Worm (Caenorhabditis elegans) whole organism, young adult: ENCODE measurements around the gene str-155.

ENCODE experiments used
- B0336.3 ChIP-seq: fragments of 200-800 bp; sonication (Bioruptor generic); IDR thresholded peaks from 2 replicates; pipeline ENCODE4 v1.3.6; 2022; ENCODE audit warnings: missing genetic modification characterization, missing compliant biosample characterization
- F10E7.11 ChIP-seq: sonication (generic microtip); optimal IDR thresholded peaks from 2 replicates; lab custom pipeline; 2017; ENCODE audit warnings: mild to moderate bottlenecking, missing genetic modification characterization, moderate library complexity, missing compliant biosample characterization
- F22D6.2 ChIP-seq: sonication (generic microtip); optimal IDR thresholded peaks from 2 replicates; lab custom pipeline; 2016; ENCODE audit warnings: mild to moderate bottlenecking, missing genetic modification characterization, missing compliant biosample characterization
- F55B11.4 ChIP-seq: sonication (generic microtip); optimal IDR thresholded peaks from 2 replicates; lab custom pipeline; 2016; ENCODE audit warnings: missing compliant biosample characterization, missing genetic modification characterization, borderline replicate concordance; ENCODE audit not compliant: insufficient read depth
- Y56A3A.18 ChIP-seq: fragments of 200-800 bp; sonication (Bioruptor generic); IDR thresholded peaks from 2 replicates; pipeline ENCODE4 v1.3.6; 2022; ENCODE audit warnings: missing genetic modification reagents, missing genetic modification characterization, missing compliant biosample characterization
- Y95B8A.8 ChIP-seq: fragments of 200-800 bp; sonication (Bioruptor generic); IDR thresholded peaks from 2 replicates; pipeline ENCODE4 v1.3.6; 2022; ENCODE audit warnings: missing genetic modification reagents, missing genetic modification characterization, missing compliant biosample characterization
- ZK185.1 ChIP-seq: sonication (generic microtip); optimal IDR thresholded peaks from 2 replicates; lab custom pipeline; 2016; ENCODE audit warnings: mild to moderate bottlenecking, missing genetic modification characterization, missing compliant biosample characterization; ENCODE audit not compliant: poor library complexity, severe bottlenecking
- atf-7 ChIP-seq: sonication (generic microtip); optimal IDR thresholded peaks from 2 replicates; lab custom pipeline; 2017; ENCODE audit warnings: mild to moderate bottlenecking, missing genetic modification characterization, missing compliant biosample characterization
- attf-3 ChIP-seq: fragments of 200-800 bp; sonication (Bioruptor generic); conservative IDR thresholded peaks from 2 replicates; pipeline ENCODE4 v1.3.6; 2022; ENCODE audit warnings: missing genetic modification reagents, missing genetic modification characterization, missing compliant biosample characterization
- bed-2 ChIP-seq: fragments of 200-800 bp; sonication (Bioruptor generic); IDR thresholded peaks from 2 replicates; pipeline ENCODE4 v1.3.6; 2022; ENCODE audit warnings: missing genetic modification reagents, missing genetic modification characterization, missing compliant biosample characterization
- cebp-2 ChIP-seq: fragments of 200-800 bp; sonication (Bioruptor generic); IDR thresholded peaks from 2 replicates; pipeline ENCODE4 v1.3.6; 2022; ENCODE audit warnings: missing genetic modification characterization, missing compliant biosample characterization
- ceh-79 ChIP-seq: sonication (generic microtip); optimal IDR thresholded peaks from 2 replicates; lab custom pipeline; 2017; ENCODE audit warnings: mild to moderate bottlenecking, missing genetic modification characterization, missing compliant biosample characterization
- dpff-1 ChIP-seq: sonication (generic microtip); optimal IDR thresholded peaks from 2 replicates; lab custom pipeline; 2017; ENCODE audit warnings: mild to moderate bottlenecking, missing genetic modification characterization, missing compliant biosample characterization
- fkh-3 ChIP-seq: sonication (generic microtip); optimal IDR thresholded peaks from 2 replicates; lab custom pipeline; 2016; ENCODE audit warnings: mild to moderate bottlenecking, missing genetic modification characterization, missing compliant biosample characterization
- hlh-12 ChIP-seq: sonication (generic microtip); optimal IDR thresholded peaks from 2 replicates; lab custom pipeline; 2016; ENCODE audit warnings: missing genetic modification characterization, missing compliant biosample characterization
- hlh-26 ChIP-seq: fragments of 200-800 bp; sonication (Bioruptor generic); conservative IDR thresholded peaks from 2 replicates; pipeline ENCODE4 v1.3.6; 2022; ENCODE audit warnings: missing genetic modification reagents, missing genetic modification characterization, missing compliant biosample characterization
- hrde-1 ChIP-seq: sonication (generic microtip); optimal IDR thresholded peaks from 2 replicates; lab custom pipeline; 2016; ENCODE audit warnings: missing genetic modification characterization, mild to moderate bottlenecking, missing compliant biosample characterization, moderate library complexity, missing genotype, missing genetic modification reagents, borderline replicate concordance
- lag-1 ChIP-seq: fragments of 200-800 bp; sonication (Bioruptor generic); IDR thresholded peaks from 2 replicates; pipeline ENCODE4 v1.3.6; 2022; ENCODE audit warnings: missing genetic modification reagents, missing genetic modification characterization, missing compliant biosample characterization
- let-526 ChIP-seq: fragments of 200-800 bp; sonication (Bioruptor generic); IDR thresholded peaks from 2 replicates; pipeline ENCODE4 v1.3.6; 2022; ENCODE audit warnings: missing genetic modification reagents, missing genetic modification characterization, missing compliant biosample characterization
- lin-54 ChIP-seq: fragments of 200-800 bp; sonication (Bioruptor generic); optimal IDR thresholded peaks from 2 replicates; lab custom pipeline; 2018; ENCODE audit warnings: mild to moderate bottlenecking, missing genetic modification characterization, missing compliant biosample characterization
- lir-1 ChIP-seq: fragments of 200-800 bp; sonication (Bioruptor generic); conservative IDR thresholded peaks from 2 replicates; pipeline ENCODE4 v1.3.6; 2022; ENCODE audit warnings: missing genetic modification reagents, missing genetic modification characterization, missing compliant biosample characterization
- mcd-1 ChIP-seq: fragments of 200-800 bp; sonication (Bioruptor generic); IDR thresholded peaks from 2 replicates; pipeline ENCODE4 v1.3.6; 2022; ENCODE audit warnings: missing genetic modification reagents, missing genetic modification characterization, missing compliant biosample characterization
- mxl-1 ChIP-seq: sonication (generic microtip); optimal IDR thresholded peaks from 2 replicates; lab custom pipeline; 2016; ENCODE audit warnings: missing genetic modification characterization, missing compliant biosample characterization
- nfya-1 ChIP-seq: sonication (generic microtip); optimal IDR thresholded peaks from 2 replicates; lab custom pipeline; 2017; ENCODE audit warnings: antibody characterized with exemption, missing compliant biosample characterization, missing genetic modification characterization, borderline replicate concordance; ENCODE audit not compliant: insufficient read depth
- nfya-2 ChIP-seq: fragments of 200-800 bp; sonication (Bioruptor generic); IDR thresholded peaks from 2 replicates; pipeline ENCODE4 v1.3.6; 2022; ENCODE audit warnings: missing genetic modification reagents, missing genetic modification characterization, missing compliant biosample characterization
- nfyb-1 ChIP-seq: fragments of 200-800 bp; sonication (Bioruptor generic); IDR thresholded peaks from 2 replicates; pipeline ENCODE4 v1.3.6; 2022; ENCODE audit warnings: missing genetic modification reagents, missing genetic modification characterization, missing compliant biosample characterization
- nhr-179 ChIP-seq: sonication (generic microtip); optimal IDR thresholded peaks from 2 replicates; lab custom pipeline; 2016; ENCODE audit warnings: mild to moderate bottlenecking, missing genetic modification characterization, missing compliant biosample characterization
- pbrm-1 ChIP-seq: fragments of 200-800 bp; sonication (Bioruptor generic); IDR thresholded peaks from 2 replicates; pipeline ENCODE4 v1.3.6; 2022; ENCODE audit warnings: missing genetic modification reagents, missing genetic modification characterization, missing compliant biosample characterization
- rec-8 ChIP-seq, 2 experiments: sonication (generic microtip); optimal IDR thresholded peaks; 2 replicates each; lab custom pipeline; 2016; ENCODE audit warnings: mild to moderate bottlenecking in 2 of 2, missing genetic modification characterization in 2 of 2, missing genetic modification reagents in 2 of 2, missing genotype in 2 of 2, missing biosample characterization in 1 of 2, missing compliant biosample characterization in 1 of 2, moderate library complexity in 1 of 2
- sdz-38 ChIP-seq: sonication (generic microtip); optimal IDR thresholded peaks from 2 replicates; lab custom pipeline; 2016; ENCODE audit warnings: missing genotype, missing genetic modification characterization, missing compliant biosample characterization
- snpc-1.3 ChIP-seq: sonication (generic microtip); optimal IDR thresholded peaks from 2 replicates; lab custom pipeline; 2017; ENCODE audit warnings: missing genetic modification characterization, mild to moderate bottlenecking, missing compliant biosample characterization, antibody characterized with exemption, moderate library complexity, missing genotype, missing genetic modification reagents; ENCODE audit not compliant: insufficient read depth
- snpc-3.4 ChIP-seq: sonication (generic microtip); optimal IDR thresholded peaks from 2 replicates; lab custom pipeline; 2017; ENCODE audit warnings: missing genetic modification characterization, mild to moderate bottlenecking, missing compliant biosample characterization, antibody characterized with exemption, moderate library complexity, missing genotype, missing genetic modification reagents
- snpc-4 ChIP-seq, 5 experiments: fragments of 150-350 bp in 1 of 5; sonication (generic microtip) in 4 of 5; optimal IDR thresholded peaks; 2 replicates each; lab custom pipeline; 2014 to 2018; ENCODE audit warnings: missing genetic modification characterization in 5 of 5, missing biosample characterization in 3 of 5, antibody characterized with exemption in 2 of 5, mild to moderate bottlenecking in 2 of 5, missing compliant biosample characterization in 2 of 5, missing genotype in 2 of 5, moderate library complexity in 2 of 5, missing genetic modification reagents in 1 of 5
- sptf-2 ChIP-seq: fragments of 200-800 bp; sonication (Bioruptor generic); optimal IDR thresholded peaks from 2 replicates; lab custom pipeline; 2018; ENCODE audit warnings: mild to moderate bottlenecking, missing genetic modification characterization, missing compliant biosample characterization

The str-155 gene

DNA sequence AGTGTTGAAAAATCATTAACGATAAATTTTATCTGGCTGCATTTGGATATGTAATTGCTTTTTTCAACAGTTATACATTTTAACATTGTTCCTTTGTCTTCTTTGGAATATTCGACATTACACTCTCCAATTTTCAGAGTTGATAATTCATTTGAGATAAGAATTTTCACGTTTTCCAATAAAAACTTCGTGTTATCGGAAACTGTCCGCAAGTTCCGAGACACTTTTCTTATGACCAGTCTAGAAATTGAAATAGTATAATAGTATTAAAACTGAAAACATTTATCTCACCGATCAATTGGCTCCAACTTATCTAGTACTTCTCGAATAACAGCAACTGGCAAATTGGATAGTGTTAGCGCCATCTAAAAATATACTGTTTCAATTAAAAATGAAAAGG is 21.9 kb downstream of the str-155 start, which contains the start of gene fbxa-86:
fbxa-86 (minus strand) TSS at position 367 of the 400 bp plus-strand sequence.
- TF ChIP-seq nfya-1 (no peak), hlh-26 (GFP tag; lab: Robert Waterston, UW) (no peak), Y56A3A.18 (GFP tag; lab: Robert Waterston, UW) (no peak), mcd-1 (GFP tag; lab: Robert Waterston, UW) (no peak), attf-3 (GFP tag; lab: Robert Waterston, UW) (no peak), rec-8 (tag; optimal IDR thresholded peaks at IDR 0.05; lab: Kevin White, UChicago) (no peak), lag-1 (GFP tag; lab: Robert Waterston, UW) (no peak), lir-1 (GFP tag; lab: Robert Waterston, UW) (no peak), nfyb-1 (GFP tag; lab: Robert Waterston, UW) (no peak), dpff-1 (tag; lab: Kevin White, UChicago) (no peak), mxl-1 (no peak), B0336.3 (no peak), nfya-2 (GFP tag; lab: Robert Waterston, UW) (no peak), hrde-1 (no peak), sptf-2 (GFP tag; lab: Kevin White, UChicago) (no peak), bed-2 (GFP tag; lab: Robert Waterston, UW) (no peak), Y95B8A.8 (GFP tag; lab: Robert Waterston, UW) (no peak), fkh-3 (tag; lab: Kevin White, UChicago) (no peak), atf-7 (tag; lab: Kevin White, UChicago) (no peak), hlh-12 (tag; lab: Kevin White, UChicago) (no peak)

DNA sequence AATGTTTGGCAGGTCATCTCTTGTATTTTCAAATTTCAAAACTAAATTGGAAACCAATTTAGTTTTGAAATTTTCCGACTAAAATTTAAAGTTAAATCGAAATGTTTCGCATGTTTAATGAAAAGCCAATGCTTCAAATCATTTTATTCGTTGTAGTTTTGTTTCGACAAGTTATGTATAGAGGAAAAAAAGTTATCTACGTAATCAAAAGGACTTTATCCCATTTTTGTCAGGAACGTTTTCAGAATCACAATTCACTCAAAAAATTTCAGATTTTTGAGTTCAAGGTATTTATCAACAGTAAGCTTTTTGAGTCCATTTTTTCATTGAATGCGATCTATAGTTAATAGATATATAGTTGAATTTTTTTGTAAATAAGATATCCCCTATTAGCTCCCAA is 22.9 kb downstream of the str-155 start, which contains the start of gene str-168:
str-168 (plus strand) TSS at position 301 of the 400 bp plus-strand sequence.
- no peak for TF ChIP-seq snpc-1.3 (tag; lab: Kevin White, UChicago)
- no peak for TF ChIP-seq F22D6.2
- no peak for TF ChIP-seq snpc-3.4 (tag; lab: Kevin White, UChicago)
- no peak for TF ChIP-seq sdz-38 (tag; lab: Kevin White, UChicago)
- no peak for TF ChIP-seq snpc-4 (GFP tag; optimal IDR thresholded peaks at IDR 0.05; lab: Kevin White, UChicago)
- no peak for TF ChIP-seq snpc-4 (tag; optimal IDR thresholded peaks at IDR 0.05; lab: Kevin White, UChicago)
- TF ChIP-seq lin-54 (GFP tag; lab: Kevin White, UChicago) = no peak
- no peak for TF ChIP-seq let-526

DNA sequence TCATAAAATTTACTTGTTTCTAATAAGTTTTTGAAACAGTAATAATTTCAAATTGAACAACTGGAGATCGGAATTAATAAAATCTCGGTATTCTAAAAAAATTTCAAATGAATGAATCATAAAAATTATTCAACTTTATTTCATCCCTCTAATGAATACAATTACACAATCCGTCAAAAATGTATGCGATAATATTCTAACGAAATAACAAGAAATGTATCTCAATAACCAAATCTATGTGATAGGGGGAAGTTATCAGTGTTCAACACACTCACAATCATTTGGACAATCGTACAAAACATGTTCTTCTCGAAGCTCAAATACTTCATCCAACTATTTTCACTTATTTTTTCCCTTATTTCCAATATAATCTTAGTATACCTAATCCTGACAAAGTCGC is 25.9 kb downstream of the str-155 start, which contains the start of gene Y9C9A.5:
Y9C9A.5 (plus strand) TSS at position 301 of the 400 bp plus-strand sequence.
- no peak for TF ChIP-seq F55B11.4 (tag; lab: Kevin White, UChicago)
- no peak for TF ChIP-seq lir-1 (GFP tag; lab: Robert Waterston, UW)
- no peak for TF ChIP-seq pbrm-1
- TF ChIP-seq ZK185.1 (tag; lab: Kevin White, UChicago) = no peak
- no peak for TF ChIP-seq nhr-179 (tag; lab: Kevin White, UChicago)
- no peak for TF ChIP-seq F10E7.11 (tag; lab: Kevin White, UChicago)

DNA sequence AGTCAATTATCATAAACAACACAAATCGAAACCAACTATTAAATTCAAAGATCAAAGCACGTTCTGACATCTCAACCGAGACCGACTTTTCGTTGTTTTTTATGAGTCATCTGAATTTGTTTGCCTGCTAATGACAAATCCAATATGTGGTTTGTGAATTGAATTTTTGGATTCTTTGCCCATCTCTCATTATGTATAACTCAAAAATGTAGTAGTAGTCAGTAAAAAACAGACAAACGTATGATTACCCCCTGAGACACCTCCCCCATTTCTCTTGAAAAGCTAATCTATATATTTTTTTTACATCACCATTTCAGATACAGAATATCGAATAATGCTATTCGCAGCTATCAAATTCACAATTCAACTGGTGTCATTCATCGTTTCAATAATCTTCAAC is 30.0 kb downstream of the str-155 start, which contains the start of gene str-169:
str-169 (plus strand) TSS at position 301 of the 400 bp plus-strand sequence.
- TF ChIP-seq dpff-1 (tag; lab: Kevin White, UChicago) (no peak), ceh-79 (tag; lab: Kevin White, UChicago) (no peak), cebp-2 (GFP tag; lab: Robert Waterston, UW) (no peak)
